Worm (Caenorhabditis elegans): ENCODE measurements around the gene K10C9.7.
A peak's percentile ranks its signal among the peaks of the same experiment; 100 is the strongest.

Gene K10C9.7

ce11 chrV:1053385-1053784 is 14.0 kb downstream of the K10C9.7 start:
- TF ChIP-seq mls-2 (tag; optimal IDR thresholded peaks at IDR 0.05) (no peak), zip-8 (tag; optimal IDR thresholded peaks at IDR 0.05) (peak; percentile 91), drap-1 (GFP tag; optimal IDR thresholded peaks at IDR 0.05) (no peak), pha-4 (tag; optimal IDR thresholded peaks at IDR 0.05) (no peak), unc-120 (tag; optimal IDR thresholded peaks at IDR 0.05; ENCODE audit: poor library complexity, severe bottlenecking) (no peak), mep-1 (tag; optimal IDR thresholded peaks at IDR 0.05) (no peak)

- TF ChIP-seq bed-3 (GFP tag; optimal IDR thresholded peaks at IDR 0.05) = no peak
- TF ChIP-seq lin-13 (tag; optimal IDR thresholded peaks at IDR 0.05) = no peak
- TF ChIP-seq unc-39 (tag; optimal IDR thresholded peaks at IDR 0.05) = no peak
- TF ChIP-seq sem-2 (GFP tag; optimal IDR thresholded peaks at IDR 0.05) = no peak
- no peak for TF ChIP-seq unc-62 (GFP tag; optimal IDR thresholded peaks at IDR 0.05)
Observed at ce11 chrV:1052559-1053064, 14.8 kb downstream of the K10C9.7 start, which contains the start of gene K10C9.4. Gene K10C9.4 (minus strand): TSS chrV:1053014.

- TF ChIP-seq sem-2 (GFP tag; optimal IDR thresholded peaks at IDR 0.05) = no peak
Observed at ce11 chrV:1051651-1052050, 15.7 kb downstream of the K10C9.7 start.

ce11 chrV:1049334-1049733 is 18.0 kb downstream of the K10C9.7 start:
- TF ChIP-seq elt-1 (tag; optimal IDR thresholded peaks at IDR 0.05; ENCODE audit: borderline replicate concordance, insufficient read depth) (no peak), unc-120 (tag; optimal IDR thresholded peaks at IDR 0.05; ENCODE audit: poor library complexity, severe bottlenecking) (peak; percentile 42), nhr-2 (tag; optimal IDR thresholded peaks at IDR 0.05) (no peak), lsy-2 (tag; optimal IDR thresholded peaks at IDR 0.05) (peak; percentile 1)

- TF ChIP-seq hlh-1 (tag; optimal IDR thresholded peaks at IDR 0.05) (no peak), ztf-11 (tag; optimal IDR thresholded peaks at IDR 0.05) (no peak), elt-3 (tag; optimal IDR thresholded peaks at IDR 0.05) (no peak)
Observed at ce11 chrV:1048482-1048881, 18.9 kb downstream of the K10C9.7 start, which contains the start of gene nra-4. Gene nra-4 (minus strand): TSS chrV:1048582.

ce11 chrV:1047251-1047650 is 20.1 kb downstream of the K10C9.7 start:
- TF ChIP-seq ceh-43 (GFP tag; optimal IDR thresholded peaks at IDR 0.05) (no peak), unc-120 (tag; optimal IDR thresholded peaks at IDR 0.05; ENCODE audit: poor library complexity, severe bottlenecking) (no peak), snpc-4 (tag; optimal IDR thresholded peaks at IDR 0.05) (no peak), blmp-1 (tag; optimal IDR thresholded peaks at IDR 0.05) (no peak), lin-13 (tag; optimal IDR thresholded peaks at IDR 0.05) (no peak)

ce11 chrV:1038074-1038473 is 29.3 kb downstream of the K10C9.7 start:
- TF ChIP-seq snpc-4 (tag; optimal IDR thresholded peaks at IDR 0.05) (no peak), nhr-237 (tag; optimal IDR thresholded peaks at IDR 0.05) (no peak), unc-62 (GFP tag; optimal IDR thresholded peaks at IDR 0.05) (no peak), ham-2 (GFP tag; optimal IDR thresholded peaks at IDR 0.05) (no peak), blmp-1 (tag; optimal IDR thresholded peaks at IDR 0.05) (no peak), pha-4 (tag; optimal IDR thresholded peaks at IDR 0.05) (no peak), bed-3 (GFP tag; optimal IDR thresholded peaks at IDR 0.05) (no peak), tbx-8 (GFP tag; optimal IDR thresholded peaks at IDR 0.05) (no peak), sptf-1 (tag; optimal IDR thresholded peaks at IDR 0.05) (no peak), elt-3 (tag; optimal IDR thresholded peaks at IDR 0.05) (no peak), mab-5 (tag; optimal IDR thresholded peaks at IDR 0.05) (no peak)

- no peak for TF ChIP-seq mep-1 (tag; optimal IDR thresholded peaks at IDR 0.05)
- no peak for TF ChIP-seq M03D4.4 (tag; optimal IDR thresholded peaks at IDR 0.05)
- TF ChIP-seq nhr-237 (tag; optimal IDR thresholded peaks at IDR 0.05) = no peak
Observed at ce11 chrV:1033304-1033703, 34.1 kb downstream of the K10C9.7 start, which contains the start of gene flp-34. Gene flp-34 (minus strand): TSS chrV:1033404.
